Fruit fly (Drosophila melanogaster) whole organism, embryonic: Measurements from ENCODE around the gene sing.
A peak's percentile ranks its signal among the peaks of the same experiment; 100 is the strongest.

Source experiments
- Abd-B ChIP-seq: fragments of 200-800 bp; sonication (Bioruptor generic); optimal IDR thresholded peaks from 2 replicates; lab custom pipeline; 2018; ENCODE audit warnings: missing biosample characterization, mild to moderate bottlenecking, missing genetic modification characterization, moderate library complexity
- CG10274 ChIP-seq: fragments of 200-800 bp; sonication (Bioruptor generic); optimal IDR thresholded peaks from 3 replicates; lab custom pipeline; 2017; ENCODE audit warnings: missing biosample characterization, mild to moderate bottlenecking, missing genetic modification characterization
- CG11247 ChIP-seq: fragments of 200-800 bp; sonication (Bioruptor generic); IDR thresholded peaks from 2 replicates; pipeline ENCODE4 v1.3.6; 2022; ENCODE audit warnings: missing biosample characterization, missing genetic modification characterization
- CG11456 ChIP-seq: fragments of 200-800 bp; sonication (Bioruptor generic); IDR thresholded peaks from 3 replicates; pipeline ENCODE4 v1.3.6; 2022; ENCODE audit warnings: missing biosample characterization, missing genetic modification characterization
- CG11504 ChIP-seq: fragments of 200-800 bp; sonication (Bioruptor generic); optimal IDR thresholded peaks from 3 replicates; lab custom pipeline; 2019; ENCODE audit warnings: missing biosample characterization, mild to moderate bottlenecking, missing genetic modification characterization, moderate library complexity
- CG12236 ChIP-seq: fragments of 200-800 bp; sonication (Bioruptor generic); optimal IDR thresholded peaks from 2 replicates; lab custom pipeline; 2016; ENCODE audit warnings: missing biosample characterization, missing genetic modification characterization
- CG12391 ChIP-seq: fragments of 200-800 bp; sonication (Bioruptor generic); optimal IDR thresholded peaks from 3 replicates; lab custom pipeline; 2018; ENCODE audit warnings: missing biosample characterization, mild to moderate bottlenecking, missing genetic modification characterization, moderate library complexity
- CG12769 ChIP-seq: fragments of 200-800 bp; sonication (Bioruptor generic); optimal IDR thresholded peaks from 2 replicates; lab custom pipeline; 2019; ENCODE audit warnings: missing biosample characterization, mild to moderate bottlenecking, missing genetic modification characterization, moderate library complexity
- CG14441 ChIP-seq: fragments of 200-800 bp; sonication (Bioruptor generic); IDR thresholded peaks from 2 replicates; pipeline ENCODE4 v1.3.6; 2022; ENCODE audit warnings: missing biosample characterization, missing genetic modification characterization
- CG15073 ChIP-seq: fragments of 200-800 bp; sonication (Bioruptor generic); optimal IDR thresholded peaks from 2 replicates; lab custom pipeline; 2016; ENCODE audit warnings: missing biosample characterization, missing genetic modification characterization
- CG15514 ChIP-seq: fragments of 200-800 bp; sonication (Bioruptor generic); optimal IDR thresholded peaks from 3 replicates; lab custom pipeline; 2017; ENCODE audit warnings: missing biosample characterization, missing genetic modification characterization, mild to moderate bottlenecking, moderate library complexity, missing genetic modification reagents
- CG2875 ChIP-seq: fragments of 200-800 bp; sonication (Bioruptor generic); optimal IDR thresholded peaks from 2 replicates; lab custom pipeline; 2017; ENCODE audit warnings: missing biosample characterization, mild to moderate bottlenecking, missing genetic modification characterization, missing genetic modification reagents
- CG31441 ChIP-seq: fragments of 200-800 bp; sonication (Bioruptor generic); IDR thresholded peaks from 2 replicates; pipeline ENCODE4 v1.3.6; 2022; ENCODE audit warnings: missing biosample characterization, missing genetic modification characterization
- CG32532 ChIP-seq: fragments of 200-800 bp; sonication (Bioruptor generic); IDR thresholded peaks from 2 replicates; pipeline ENCODE4 v1.3.6; 2022; ENCODE audit warnings: missing biosample characterization, missing genetic modification characterization
- CG34422 ChIP-seq: fragments of 200-800 bp; sonication (Bioruptor generic); IDR thresholded peaks from 3 replicates; pipeline ENCODE4 v1.3.6; 2022; ENCODE audit warnings: missing biosample characterization, missing genetic modification characterization
- CG4707 ChIP-seq: fragments of 200-800 bp; sonication (Bioruptor generic); optimal IDR thresholded peaks from 2 replicates; lab custom pipeline; 2018; ENCODE audit warnings: missing biosample characterization, mild to moderate bottlenecking, missing genetic modification characterization, moderate library complexity
- CG7928 ChIP-seq: fragments of 200-800 bp; sonication (Bioruptor generic); optimal IDR thresholded peaks from 2 replicates; lab custom pipeline; 2017; ENCODE audit warnings: missing biosample characterization, mild to moderate bottlenecking, missing genetic modification characterization
- CG8290 ChIP-seq, 3 experiments: fragments of 200-800 bp; sonication (Bioruptor generic); optimal IDR thresholded peaks; 2 replicates each; lab custom pipeline; 2016 to 2019; ENCODE audit warnings: missing biosample characterization in 3 of 3, missing genetic modification characterization in 3 of 3, mild to moderate bottlenecking in 2 of 3, moderate library complexity in 1 of 3
- CG8359 ChIP-seq: fragments of 200-800 bp; sonication (Bioruptor generic); optimal IDR thresholded peaks from 2 replicates; lab custom pipeline; 2017; ENCODE audit warnings: missing biosample characterization, mild to moderate bottlenecking, missing genetic modification characterization, borderline replicate concordance
- Deaf1 ChIP-seq: fragments of 200-800 bp; optimal IDR thresholded peaks from 3 replicates; lab custom pipeline; 2019; ENCODE audit warnings: missing biosample characterization, mild to moderate bottlenecking, missing genetic modification characterization, moderate library complexity
- Dip2 ChIP-seq: fragments of 200-800 bp; sonication (Bioruptor generic); IDR thresholded peaks from 2 replicates; pipeline ENCODE4 v1.3.6; 2022; ENCODE audit warnings: missing biosample characterization, missing genetic modification characterization
- Doc2 ChIP-seq: fragments of 200-800 bp; sonication (Bioruptor generic); IDR thresholded peaks from 2 replicates; pipeline ENCODE4 v1.3.6; 2022; ENCODE audit warnings: missing biosample characterization, missing genetic modification characterization
- Hey ChIP-seq: fragments of 200-800 bp; sonication (Bioruptor generic); optimal IDR thresholded peaks from 3 replicates; lab custom pipeline; 2018; ENCODE audit warnings: missing biosample characterization, mild to moderate bottlenecking, missing genetic modification characterization
- Mrtf ChIP-seq: fragments of 200-800 bp; sonication (Bioruptor generic); IDR thresholded peaks from 3 replicates; pipeline ENCODE4 v1.3.6; 2022; ENCODE audit warnings: missing biosample characterization, missing genetic modification characterization
- Pdp1 ChIP-seq, 2 experiments: fragments of 200-800 bp; sonication (Bioruptor generic); optimal IDR thresholded peaks; 3 replicates each; lab custom pipeline; 2016; ENCODE audit warnings: missing biosample characterization in 2 of 2, missing genetic modification characterization in 2 of 2, mild to moderate bottlenecking in 1 of 2, moderate library complexity in 1 of 2
- Poxn ChIP-seq: fragments of 200-800 bp; sonication (Bioruptor generic); IDR thresholded peaks from 2 replicates; pipeline ENCODE4 v1.3.6; 2022; ENCODE audit warnings: missing biosample characterization, missing genetic modification characterization
- Stat92E ChIP-seq, 3 experiments: fragments of >200 bp in 2 of 3; fragments of 200-800 bp in 1 of 3; sonication (Bioruptor generic) in 1 of 3; optimal IDR thresholded peaks; 2 replicates each; lab custom pipeline; 2017 to 2019; ENCODE audit warnings: missing biosample characterization in 3 of 3, missing genetic modification characterization in 3 of 3, mild to moderate bottlenecking in 1 of 3, moderate library complexity in 1 of 3
- az2 ChIP-seq: fragments of 200-800 bp; sonication (Bioruptor generic); optimal IDR thresholded peaks from 3 replicates; lab custom pipeline; 2016; ENCODE audit warnings: missing biosample characterization, missing genetic modification characterization
- chif ChIP-seq, 2 experiments: fragments of 200-800 bp; sonication (Bioruptor generic); optimal IDR thresholded peaks; 3 replicates each; lab custom pipeline; 2016; ENCODE audit warnings: missing biosample characterization in 2 of 2, missing genetic modification characterization in 2 of 2
- danr ChIP-seq: fragments of 200-800 bp; sonication (Bioruptor generic); IDR thresholded peaks from 2 replicates; pipeline ENCODE4 v1.3.6; 2022; ENCODE audit warnings: missing biosample characterization, missing genetic modification characterization
- dmrt11E ChIP-seq: fragments of 200-800 bp; sonication (Bioruptor generic); optimal IDR thresholded peaks from 3 replicates; lab custom pipeline; 2018; ENCODE audit warnings: missing biosample characterization, mild to moderate bottlenecking, missing genetic modification characterization, moderate library complexity
- fd102C ChIP-seq: fragments of 200-800 bp; sonication (Bioruptor generic); optimal IDR thresholded peaks from 2 replicates; lab custom pipeline; 2018; ENCODE audit warnings: missing biosample characterization, mild to moderate bottlenecking, missing genetic modification characterization, moderate library complexity
- gcm2 ChIP-seq: fragments of 200-800 bp; sonication (Bioruptor generic); optimal IDR thresholded peaks from 2 replicates; lab custom pipeline; 2016; ENCODE audit warnings: missing biosample characterization, missing genetic modification characterization
- gsb-n ChIP-seq: fragments of 200-800 bp; sonication (Bioruptor generic); optimal IDR thresholded peaks from 3 replicates; lab custom pipeline; 2018; ENCODE audit warnings: missing biosample characterization, mild to moderate bottlenecking, missing genetic modification characterization
- hkb ChIP-seq, 2 experiments: fragments of 200-800 bp in 1 of 2; fragments of >200 bp in 1 of 2; sonication (Bioruptor generic) in 1 of 2; IDR thresholded peaks in 1 of 2; optimal IDR thresholded peaks in 1 of 2; 2 replicates each; pipeline versions ENCODE4 v1.3.6 to Lab custom; 2017 to 2022; ENCODE audit warnings: missing biosample characterization in 1 of 2, missing genetic modification characterization in 1 of 2
- ind ChIP-seq: fragments of 200-800 bp; sonication (Bioruptor generic); optimal IDR thresholded peaks from 3 replicates; lab custom pipeline; 2016; ENCODE audit warnings: missing biosample characterization, missing genetic modification characterization
- lbe ChIP-seq: fragments of 200-800 bp; sonication (Bioruptor generic); optimal IDR thresholded peaks from 2 replicates; lab custom pipeline; 2016; ENCODE audit warnings: missing biosample characterization, mild to moderate bottlenecking, missing genetic modification characterization
- mld ChIP-seq: fragments of 200-800 bp; sonication (Bioruptor generic); IDR thresholded peaks from 3 replicates; pipeline ENCODE4 v1.3.6; 2022; ENCODE audit warnings: missing biosample characterization, missing genetic modification characterization; ENCODE audit not compliant: partially characterized antibody
- prd ChIP-seq, 3 experiments: fragments of >200 bp in 2 of 3; fragments of 200-800 bp in 1 of 3; sonication (Bioruptor generic) in 1 of 3; optimal IDR thresholded peaks in 2 of 3; IDR thresholded peaks in 1 of 3; 2 replicates in 2 of 3; 3 replicates in 1 of 3; pipeline versions ENCODE4 v1.3.6 to Lab custom; 2017 to 2022; ENCODE audit warnings: missing biosample characterization in 1 of 3, missing genetic modification characterization in 1 of 3
- repo ChIP-seq: fragments of 200-800 bp; sonication (Bioruptor generic); optimal IDR thresholded peaks from 2 replicates; lab custom pipeline; 2016; ENCODE audit warnings: missing biosample characterization, missing genetic modification characterization
- sens ChIP-seq: fragments of 200-800 bp; sonication (Bioruptor generic); peaks from one replicate; lab custom pipeline; 2016; ENCODE audit warnings: missing biosample characterization, missing genetic modification characterization
- sr ChIP-seq: fragments of 200-800 bp; sonication (Bioruptor generic); IDR thresholded peaks from 3 replicates; pipeline ENCODE4 v1.3.6; 2022; ENCODE audit warnings: missing biosample characterization, missing genetic modification characterization
- trem ChIP-seq: fragments of 200-800 bp; optimal IDR thresholded peaks from 3 replicates; lab custom pipeline; 2019; ENCODE audit warnings: missing biosample characterization, mild to moderate bottlenecking, missing genetic modification characterization, moderate library complexity
- unc-4 ChIP-seq: fragments of 200-800 bp; sonication (Bioruptor generic); IDR thresholded peaks from 2 replicates; pipeline ENCODE4 v1.3.6; 2022; ENCODE audit warnings: missing biosample characterization, missing genetic modification characterization; ENCODE audit not compliant: partially characterized antibody
- wek ChIP-seq: fragments of 200-800 bp; sonication (Bioruptor generic); optimal IDR thresholded peaks from 3 replicates; lab custom pipeline; 2018; ENCODE audit warnings: missing biosample characterization, mild to moderate bottlenecking, missing genetic modification characterization, moderate library complexity

sing gene

DNA sequence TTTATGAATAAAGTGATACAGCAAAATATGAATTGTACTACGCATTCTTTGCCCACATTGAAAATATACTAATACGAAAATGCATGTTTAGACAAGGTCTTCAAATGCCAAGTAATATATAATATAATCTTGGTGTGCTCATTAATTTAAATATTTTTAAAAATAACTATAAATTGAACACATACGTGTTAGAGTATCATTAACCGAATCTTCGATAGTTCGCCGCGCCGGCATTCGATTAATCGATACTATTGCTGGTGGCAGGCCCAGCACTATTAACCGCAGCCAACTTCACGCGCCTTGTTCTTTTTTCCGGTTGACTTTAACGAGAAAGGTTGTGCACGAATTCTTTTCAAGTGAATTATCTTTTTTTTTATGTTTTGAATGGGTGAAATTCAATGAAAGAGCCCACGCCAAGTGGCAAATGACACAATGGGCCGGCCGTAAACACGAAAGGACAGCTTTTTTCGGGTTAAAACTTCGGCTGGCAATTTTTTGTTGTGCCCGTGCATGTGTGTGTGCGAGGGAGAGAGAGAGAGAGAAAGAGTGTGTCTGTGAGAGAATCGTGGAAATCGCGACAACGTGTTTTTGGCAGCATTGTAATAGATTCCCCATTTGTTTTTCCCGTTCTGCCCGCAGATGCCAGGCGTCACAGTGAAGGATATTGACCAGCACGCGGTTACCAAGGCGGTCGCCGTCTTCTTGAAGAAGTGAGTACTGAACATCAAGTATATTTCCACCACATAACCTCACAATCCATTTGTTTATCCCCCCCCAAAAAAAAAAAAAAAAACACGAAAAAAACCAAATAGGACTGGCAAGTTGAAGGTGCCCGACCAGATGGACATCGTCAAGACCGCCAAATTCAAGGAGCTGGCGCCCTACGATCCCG lies 41.3 kb upstream of the sing start, which contains the start of gene RpS19a (continued):
- peak; percentile 39; the same call in 1 of the 2 replicates for TF ChIP-seq CG14441
- TF ChIP-seq Pdp1 (GFP tag; optimal IDR thresholded peaks at IDR 0.05; lab: Kevin White, UChicago): peak; percentile 7 to 34
- TF ChIP-seq CG12769 (tag; lab: Kevin White, UChicago): peak; percentile 53
- TF ChIP-seq CG34422: peak; percentile 48; the same call in 1 of the 3 replicates
- TF ChIP-seq prd (optimal IDR thresholded peaks at IDR 0.05; lab: Kevin White, UChicago): no peak
- peak; percentile 47; the same call in 2 of the 3 replicates for TF ChIP-seq prd (GFP tag; IDR thresholded peaks at IDR 0.05; lab: Robert Waterston, UW)
- TF ChIP-seq CG12391 (tag; lab: Kevin White, UChicago): peak; percentile 72
- TF ChIP-seq unc-4 (GFP tag; lab: Robert Waterston, UW): no peak
- TF ChIP-seq CG15073 (GFP tag; lab: Kevin White, UChicago): no peak
- peak; percentile 77 for TF ChIP-seq CG31441 (GFP tag; lab: Robert Waterston, UW)
- peak; percentile 92 for TF ChIP-seq CG11456 (GFP tag; lab: Robert Waterston, UW)
- peak; percentile 66; the same call in 2 of the 3 replicates for TF ChIP-seq Mrtf (GFP tag; lab: Robert Waterston, UW)
- TF ChIP-seq lbe (GFP tag; lab: Kevin White, UChicago): peak; percentile 32
- peak; percentile 71; the same call in 2 of the 3 replicates for TF ChIP-seq sr (GFP tag; lab: Robert Waterston, UW)
- TF ChIP-seq CG7928 (GFP tag; lab: Kevin White, UChicago): peak; percentile 26
- TF ChIP-seq fd102C (GFP tag; lab: Kevin White, UChicago): peak; percentile 53
- peak; percentile 16 for TF ChIP-seq Abd-B
- TF ChIP-seq danr (GFP tag; lab: Robert Waterston, UW): 0 out of 2 replicates have a peak, but pooled peaks have one; percentile 14
- TF ChIP-seq chif (GFP tag; optimal IDR thresholded peaks at IDR 0.05; lab: Kevin White, UChicago): peak in 1 of 2 experiments; percentile 55
- peak; percentile 15 for TF ChIP-seq CG8290 (GFP tag; optimal IDR thresholded peaks at IDR 0.05; lab: Kevin White, UChicago)
- peak; percentile 78 to 79 for TF ChIP-seq CG8290 (tag; optimal IDR thresholded peaks at IDR 0.05; lab: Kevin White, UChicago)
- TF ChIP-seq ind (GFP tag; lab: Kevin White, UChicago): no peak
- no peak for TF ChIP-seq hkb (optimal IDR thresholded peaks at IDR 0.05; lab: Kevin White, UChicago)
- peak; percentile 70 for TF ChIP-seq hkb (GFP tag; IDR thresholded peaks at IDR 0.05; lab: Robert Waterston, UW)
- peak; percentile 68 for TF ChIP-seq CG11247 (GFP tag; lab: Robert Waterston, UW)
- peak; percentile 61 for TF ChIP-seq CG8359 (GFP tag; lab: Kevin White, UChicago)
- TF ChIP-seq Hey: peak; percentile 74
- no peak for TF ChIP-seq Doc2
- TF ChIP-seq CG12236 (GFP tag; lab: Kevin White, UChicago): peak; percentile 7
- peak; percentile 33 for TF ChIP-seq Deaf1 (tag; lab: Kevin White, UChicago)
- TF ChIP-seq CG2875: peak; percentile 78
- TF ChIP-seq CG32532 (GFP tag; lab: Robert Waterston, UW): peak; percentile 84
- peak; percentile 78 for TF ChIP-seq CG15514 (GFP tag; lab: Kevin White, UChicago)
- TF ChIP-seq dmrt11E (tag; lab: Kevin White, UChicago): peak; percentile 61
- peak; percentile 73 for TF ChIP-seq CG10274 (GFP tag; lab: Kevin White, UChicago)
- peak; percentile 35 for TF ChIP-seq az2
- peak; percentile 87 for TF ChIP-seq trem (tag; lab: Kevin White, UChicago)
- peak; percentile 15; the same call in 1 of the 2 replicates for TF ChIP-seq Poxn (GFP tag; lab: Robert Waterston, UW)
- TF ChIP-seq repo (GFP tag; lab: Kevin White, UChicago): peak; percentile 30
- peak; percentile 89 for TF ChIP-seq wek (GFP tag; lab: Kevin White, UChicago)
- TF ChIP-seq CG4707 (GFP tag; lab: Kevin White, UChicago): peak; percentile 88
- TF ChIP-seq mld: 0 out of 3 replicates have a peak, but pooled peaks have one; percentile 4
- peak; percentile 92 for TF ChIP-seq sens (GFP tag; lab: Kevin White, UChicago)
- peak; percentile 36 for TF ChIP-seq gcm2 (GFP tag; lab: Kevin White, UChicago)
- TF ChIP-seq Dip2: no peak
- no peak for TF ChIP-seq CG11504 (tag; lab: Kevin White, UChicago)
- TF ChIP-seq Stat92E (GFP tag; optimal IDR thresholded peaks at IDR 0.05; lab: Kevin White, UChicago): peak in 1 of 3 experiments; percentile 35
- peak; percentile 63 for TF ChIP-seq gsb-n
